Worm (Caenorhabditis elegans): ENCODE results near the gene ddn-3.
A peak's percentile ranks its signal among the peaks of the same experiment; 100 is the strongest.

DNA sequence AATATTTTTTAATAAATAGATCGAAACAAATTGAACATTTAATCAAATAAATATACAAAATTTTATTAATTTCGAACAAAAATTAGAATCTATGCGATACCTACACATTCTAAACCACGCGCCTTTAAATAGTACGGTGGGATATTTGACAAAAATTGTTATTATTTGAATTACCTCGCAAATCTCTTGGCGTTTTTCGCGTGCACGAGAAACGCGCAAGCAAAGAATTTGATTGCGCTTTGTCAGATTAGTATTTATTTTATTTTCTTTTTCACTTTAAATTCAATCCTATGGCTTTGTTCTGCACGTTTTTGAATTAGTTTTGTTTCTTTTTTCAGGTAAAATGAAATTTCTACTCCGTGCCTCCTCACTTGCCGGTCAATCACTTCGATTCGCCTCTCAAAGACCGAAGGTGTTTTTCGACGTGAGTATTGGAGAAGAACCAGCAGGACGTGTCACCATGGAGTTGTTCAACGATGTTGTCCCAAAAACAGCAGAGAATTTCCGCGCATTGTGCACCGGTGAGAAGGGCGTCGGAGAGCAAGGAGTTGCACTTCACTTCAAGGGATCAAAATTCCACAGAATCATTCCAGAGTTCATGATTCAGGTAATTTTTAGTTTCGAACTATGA lies 44.8 kb upstream of the ddn-3 start, which contains the start of gene cyn-1:
- TF ChIP-seq snpc-4 (tag; optimal IDR thresholded peaks at IDR 0.05) (peak; percentile 86), tbx-2 (tag; optimal IDR thresholded peaks at IDR 0.05) (peak; percentile 69), nhr-76 (tag; optimal IDR thresholded peaks at IDR 0.05) (no peak), skn-1 (tag; optimal IDR thresholded peaks at IDR 0.05) (no peak), elt-3 (tag; optimal IDR thresholded peaks at IDR 0.05) (no peak), aly-2 (tag; optimal IDR thresholded peaks at IDR 0.05) (no peak), nhr-23 (tag; optimal IDR thresholded peaks at IDR 0.05) (peak; percentile 91), fos-1 (tag; optimal IDR thresholded peaks at IDR 0.05) (no peak), lin-39 (tag; optimal IDR thresholded peaks at IDR 0.05) (peak; percentile 28), unc-62 (GFP tag; optimal IDR thresholded peaks at IDR 0.05) (no peak), ztf-11 (tag; optimal IDR thresholded peaks at IDR 0.05) (no peak), fkh-10 (GFP tag; optimal IDR thresholded peaks at IDR 0.05) (peak; percentile 38)
